Worm (Caenorhabditis elegans) whole organism, young adult: ENCODE results near the gene lgc-48.

Experiments used
- B0336.3 ChIP-seq: fragments of 200-800 bp; sonication (Bioruptor generic); IDR thresholded peaks from 2 replicates; pipeline ENCODE4 v1.3.6; 2022; ENCODE audit warnings: missing genetic modification characterization, missing compliant biosample characterization
- dpl-1 ChIP-seq: fragments of 150-350 bp; optimal IDR thresholded peaks from 2 replicates; lab custom pipeline; 2014; ENCODE audit warnings: missing biosample characterization, missing genetic modification reagents, missing genetic modification characterization
- egl-18 ChIP-seq: fragments of 200-800 bp; sonication (Bioruptor generic); IDR thresholded peaks from 2 replicates; pipeline ENCODE4 v1.3.6; 2022; ENCODE audit warnings: missing genetic modification reagents, missing genetic modification characterization, missing compliant biosample characterization
- madf-6 ChIP-seq: fragments of 200-800 bp; sonication (Bioruptor generic); IDR thresholded peaks from 2 replicates; pipeline ENCODE4 v1.3.6; 2022; ENCODE audit warnings: missing genetic modification reagents, missing genetic modification characterization, missing compliant biosample characterization
- snpc-4 ChIP-seq, 5 experiments: fragments of 150-350 bp in 1 of 5; sonication (generic microtip) in 4 of 5; optimal IDR thresholded peaks; 2 replicates each; lab custom pipeline; 2014 to 2018; ENCODE audit warnings: missing genetic modification characterization in 5 of 5, missing biosample characterization in 3 of 5, antibody characterized with exemption in 2 of 5, mild to moderate bottlenecking in 2 of 5, missing compliant biosample characterization in 2 of 5, missing genotype in 2 of 5, moderate library complexity in 2 of 5, missing genetic modification reagents in 1 of 5
- unc-130 ChIP-seq: sonication (generic microtip); optimal IDR thresholded peaks from 2 replicates; lab custom pipeline; 2016; ENCODE audit warnings: missing genetic modification reagents, missing genetic modification characterization, missing compliant biosample characterization
- unc-62 ChIP-seq: fragments of 150-350 bp; optimal IDR thresholded peaks from 2 replicates; lab custom pipeline; 2014; ENCODE audit warnings: missing biosample characterization, missing genetic modification reagents, missing genetic modification characterization

- no peak for TF ChIP-seq unc-130 (GFP tag; lab: Kevin White, UChicago)
- TF ChIP-seq B0336.3, result no peak
- TF ChIP-seq madf-6 (GFP tag; lab: Robert Waterston, UW), result no peak
- no peak for TF ChIP-seq egl-18 (GFP tag; lab: Robert Waterston, UW)
- TF ChIP-seq dpl-1 (GFP tag; lab: Kevin White, UChicago), result no peak
- no peak for TF ChIP-seq snpc-4 (GFP tag; optimal IDR thresholded peaks at IDR 0.05; lab: Kevin White, UChicago)
- TF ChIP-seq snpc-4 (tag; optimal IDR thresholded peaks at IDR 0.05; lab: Kevin White, UChicago), result no peak
- no peak for TF ChIP-seq unc-62
Measured at ce11 chrV:13308616-13309015, 31.4 kb upstream of the lgc-48 start, which contains the start of gene C50B6.1.
